Fruit fly (Drosophila melanogaster) whole organism, embryonic: ENCODE data around the gene scramb2.

Experiments used
- CG10959 ChIP-seq: fragments of 200-800 bp; sonication (Bioruptor generic); IDR thresholded peaks from 2 replicates; pipeline ENCODE4 v1.3.6; 2022; ENCODE audit warnings: missing biosample characterization, missing genetic modification characterization
- CG15601 ChIP-seq: fragments of 200-800 bp; sonication (Bioruptor generic); optimal IDR thresholded peaks from 3 replicates; lab custom pipeline; 2019; ENCODE audit warnings: missing biosample characterization, mild to moderate bottlenecking, missing genetic modification characterization, moderate library complexity
- CG4404 ChIP-seq: fragments of 200-800 bp; sonication (Bioruptor generic); IDR thresholded peaks from 2 replicates; pipeline ENCODE4 v1.3.6; 2022; ENCODE audit warnings: missing biosample characterization, missing genetic modification characterization
- CG6683 ChIP-seq: fragments of 200-800 bp; sonication (Bioruptor generic); optimal IDR thresholded peaks from 2 replicates; lab custom pipeline; 2017; ENCODE audit warnings: missing biosample characterization, mild to moderate bottlenecking, missing genetic modification characterization, missing genetic modification reagents
- tup ChIP-seq: fragments of 200-800 bp; sonication (Bioruptor generic); optimal IDR thresholded peaks from 2 replicates; lab custom pipeline; 2016; ENCODE audit warnings: missing biosample characterization, mild to moderate bottlenecking, missing genetic modification characterization, moderate library complexity
- vfl ChIP-seq: fragments of 200-800 bp; sonication (Bioruptor generic); optimal IDR thresholded peaks from 2 replicates; lab custom pipeline; 2016; ENCODE audit warnings: missing biosample characterization, missing genetic modification characterization

DNA sequence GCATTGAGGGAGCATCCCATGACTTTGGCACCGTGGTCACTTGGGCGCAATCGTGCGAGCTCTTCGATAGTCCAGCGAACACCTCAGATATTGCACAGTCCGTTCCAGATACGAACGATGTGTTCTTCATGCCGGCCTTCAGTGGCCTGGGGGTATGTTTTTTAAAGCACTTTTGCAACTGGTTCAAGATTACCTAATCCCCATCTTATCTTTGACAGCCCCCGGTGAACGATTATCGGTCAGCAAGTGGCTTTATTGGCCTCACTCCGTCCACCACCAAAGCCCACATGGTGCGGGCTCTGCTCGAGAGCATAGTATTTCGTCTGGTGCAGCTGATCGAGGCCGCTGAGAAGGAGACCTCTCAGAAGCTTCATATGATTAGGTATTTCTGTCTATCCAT, 7.5 kb upstream of the scramb2 start:
- TF ChIP-seq CG4404 (GFP tag; lab: Robert Waterston, UW) (no peak), CG15601 (tag; lab: Kevin White, UChicago) (no peak), CG10959 (GFP tag; lab: Robert Waterston, UW) (no peak), CG6683 (GFP tag; lab: Kevin White, UChicago) (no peak), tup (GFP tag; lab: Kevin White, UChicago) (no peak), vfl (GFP tag; lab: Kevin White, UChicago) (no peak)
